Worm (Caenorhabditis elegans): ENCODE data around the gene Y39A1A.22.
A peak's percentile ranks its signal among the peaks of the same experiment; 100 is the strongest.

ce11 chrIII:10747620-10748479 lies 41.0 kb upstream of the Y39A1A.22 start, which contains the start of the genes ran-1 and dkc-1:
- TF ChIP-seq cog-1 (tag; optimal IDR thresholded peaks at IDR 0.05) = peak; percentile 50
- peak; percentile 72 for TF ChIP-seq T22C8.4 (GFP tag; IDR thresholded peaks at IDR 0.05)
- no peak for TF ChIP-seq tab-1 (GFP tag; IDR thresholded peaks at IDR 0.05)

All from whole organism, midembryonic.